Worm (Caenorhabditis elegans): ENCODE results near the gene pycr-4.

pycr-4 gene

DNA sequence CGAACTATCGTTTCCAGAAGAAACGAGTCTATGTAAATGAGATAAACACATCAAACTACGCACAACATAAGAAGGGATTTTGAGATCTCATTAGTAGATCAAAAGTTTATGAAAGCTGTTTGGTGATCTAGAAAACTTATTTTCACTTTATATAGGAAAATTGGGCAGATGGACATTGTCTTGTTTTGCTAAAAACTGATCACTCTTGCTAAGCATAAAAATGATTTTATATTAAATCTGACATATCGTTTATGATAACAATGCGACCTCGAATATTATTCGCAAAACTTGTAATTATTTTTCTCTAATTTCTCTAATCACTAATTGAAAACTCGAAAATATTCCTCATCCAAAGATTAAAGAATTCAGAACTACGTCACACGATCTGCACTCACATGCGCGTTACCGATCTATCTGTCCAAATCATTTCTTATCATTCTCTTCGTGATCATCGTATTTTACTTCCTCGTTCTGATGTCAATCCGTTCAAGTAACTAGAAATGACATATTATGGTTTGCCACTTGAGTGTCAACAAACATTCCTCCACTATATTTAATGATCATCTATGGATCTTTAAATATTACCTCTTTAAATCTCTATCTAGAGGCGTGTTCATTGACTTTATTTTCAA lies 7.2 kb downstream of the pycr-4 start, which contains the start of gene F55G1.7:
Gene F55G1.7, minus strand, starts transcription at position 51 of the 632 bp plus-strand sequence.
- TF ChIP-seq npax-4 (tag; optimal IDR thresholded peaks at IDR 0.05) (no peak), hlh-15 (tag; optimal IDR thresholded peaks at IDR 0.05) (no peak), zip-5 (tag; optimal IDR thresholded peaks at IDR 0.05) (no peak), ceh-22 (tag; optimal IDR thresholded peaks at IDR 0.05) (no peak), unc-55 (GFP tag; optimal IDR thresholded peaks at IDR 0.05) (no peak), pha-4 (tag; optimal IDR thresholded peaks at IDR 0.05) (no peak), ceh-2 (tag; optimal IDR thresholded peaks at IDR 0.05) (no peak), pqm-1 (tag; optimal IDR thresholded peaks at IDR 0.05) (no peak), gmeb-2 (tag; optimal IDR thresholded peaks at IDR 0.05) (no peak), fkh-6 (tag; optimal IDR thresholded peaks at IDR 0.05) (no peak), pros-1 (tag; optimal IDR thresholded peaks at IDR 0.05) (no peak), K09A11.1 (tag; optimal IDR thresholded peaks at IDR 0.05; ENCODE audit: insufficient read depth) (no peak), nhr-232 (tag; optimal IDR thresholded peaks at IDR 0.05) (no peak), ceh-31 (tag; optimal IDR thresholded peaks at IDR 0.05) (no peak)

DNA sequence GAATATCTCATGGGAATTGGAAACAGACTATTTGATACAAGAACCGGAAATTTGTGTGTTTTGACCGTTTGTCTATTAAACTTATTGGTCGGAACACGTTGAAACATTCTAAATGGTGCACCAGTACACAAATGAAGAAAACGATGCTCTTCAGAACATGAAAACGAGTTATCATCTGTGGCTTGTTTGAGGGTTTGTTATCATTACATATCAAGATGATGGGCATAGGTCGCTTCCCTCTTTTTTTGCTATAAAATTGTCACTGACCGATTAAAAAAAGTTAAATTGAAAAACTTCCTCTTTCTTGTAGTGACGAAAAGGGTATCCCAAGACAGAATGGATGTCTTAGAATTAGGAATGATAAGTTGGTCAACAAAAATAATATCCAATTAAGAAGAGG lies 8.5 kb downstream of the pycr-4 start:
- TF ChIP-seq pros-1 (tag; optimal IDR thresholded peaks at IDR 0.05), result no peak
- no peak for TF ChIP-seq ceh-2 (tag; optimal IDR thresholded peaks at IDR 0.05)
- TF ChIP-seq unc-42 (tag; optimal IDR thresholded peaks at IDR 0.05), result no peak
- no peak for TF ChIP-seq tbx-2 (tag; optimal IDR thresholded peaks at IDR 0.05)
- no peak for TF ChIP-seq fkh-10 (GFP tag; optimal IDR thresholded peaks at IDR 0.05)
- TF ChIP-seq ttx-3 (tag; optimal IDR thresholded peaks at IDR 0.05), result no peak
- no peak for TF ChIP-seq madf-2 (tag; optimal IDR thresholded peaks at IDR 0.05)
- TF ChIP-seq ceh-45 (GFP tag; IDR thresholded peaks at IDR 0.05), result no peak

DNA sequence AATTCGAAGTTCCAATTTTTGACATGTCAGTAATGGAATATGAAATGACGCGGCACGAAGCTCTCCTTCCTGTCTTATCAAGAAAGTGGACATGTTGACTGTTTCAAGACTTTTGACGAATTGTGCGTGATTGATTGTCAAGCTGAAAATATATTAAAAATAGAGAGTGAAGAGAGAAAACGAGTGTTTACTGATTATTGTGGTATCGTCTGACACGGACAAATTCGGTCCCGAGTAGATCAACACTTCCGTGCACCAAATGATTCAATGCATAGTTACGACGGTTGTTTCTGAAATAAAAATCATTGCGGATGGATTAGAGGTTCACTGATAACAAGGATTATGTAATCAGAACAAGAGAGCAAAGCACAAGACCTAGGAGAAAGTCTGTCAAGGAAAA lies 9.9 kb downstream of the pycr-4 start:
- TF ChIP-seq ceh-45 (GFP tag; IDR thresholded peaks at IDR 0.05), result no peak
- no peak for TF ChIP-seq ztf-16 (tag; optimal IDR thresholded peaks at IDR 0.05)
- no peak for TF ChIP-seq odd-2 (tag; optimal IDR thresholded peaks at IDR 0.05)
- TF ChIP-seq gmeb-2 (tag; optimal IDR thresholded peaks at IDR 0.05), result no peak
- no peak for TF ChIP-seq nfya-1 (tag; optimal IDR thresholded peaks at IDR 0.05)
- no peak for TF ChIP-seq hlh-15 (tag; optimal IDR thresholded peaks at IDR 0.05)
- no peak for TF ChIP-seq tbx-7 (tag; optimal IDR thresholded peaks at IDR 0.05)
- TF ChIP-seq T23F11.4 (GFP tag; optimal IDR thresholded peaks at IDR 0.05), result no peak
- no peak for TF ChIP-seq syd-9 (tag; optimal IDR thresholded peaks at IDR 0.05)

DNA sequence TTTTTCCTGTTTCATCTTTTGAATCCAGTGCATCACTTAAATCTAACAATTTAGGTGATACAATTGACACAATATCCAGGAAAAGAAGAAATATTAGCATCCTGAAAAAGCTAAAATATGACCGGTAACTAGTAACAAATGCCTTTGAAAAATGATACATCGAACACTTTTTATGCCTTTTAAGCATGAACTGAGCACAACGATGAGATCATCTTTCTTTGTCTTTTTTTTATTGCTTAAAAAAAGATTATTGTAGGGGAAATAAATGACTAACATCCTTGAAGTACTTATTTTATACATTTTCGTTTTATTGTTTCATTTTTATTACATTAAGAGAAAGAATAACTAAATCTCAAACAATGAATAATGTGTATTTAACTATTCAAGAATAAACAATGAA lies 11.2 kb downstream of the pycr-4 start, which contains the start of gene F13B6.3:
Gene F13B6.3, minus strand, starts transcription at position 101 of the 400 bp plus-strand sequence.
- TF ChIP-seq eyg-1 (tag; optimal IDR thresholded peaks at IDR 0.05), result no peak
- no peak for TF ChIP-seq pha-2 (tag; optimal IDR thresholded peaks at IDR 0.05)
- no peak for TF ChIP-seq lim-6 (tag; optimal IDR thresholded peaks at IDR 0.05)
- no peak for TF ChIP-seq pros-1 (tag; optimal IDR thresholded peaks at IDR 0.05)
- TF ChIP-seq ceh-31 (tag; optimal IDR thresholded peaks at IDR 0.05), result no peak
- TF ChIP-seq syd-9 (tag; optimal IDR thresholded peaks at IDR 0.05), result no peak
- TF ChIP-seq ahr-1 (tag; optimal IDR thresholded peaks at IDR 0.05), result no peak
- no peak for TF ChIP-seq mec-3 (tag; optimal IDR thresholded peaks at IDR 0.05; ENCODE audit: borderline replicate concordance)
- TF ChIP-seq C08G9.2 (tag; optimal IDR thresholded peaks at IDR 0.05), result no peak
- TF ChIP-seq ceh-14 (tag; optimal IDR thresholded peaks at IDR 0.05), result no peak
- TF ChIP-seq madf-2 (tag; optimal IDR thresholded peaks at IDR 0.05), result no peak
- no peak for TF ChIP-seq nhr-232 (tag; optimal IDR thresholded peaks at IDR 0.05)
- no peak for TF ChIP-seq dve-1 (tag; optimal IDR thresholded peaks at IDR 0.05)
- no peak for TF ChIP-seq ceh-30 (tag; optimal IDR thresholded peaks at IDR 0.05)
- TF ChIP-seq dmd-4 (tag; optimal IDR thresholded peaks at IDR 0.05; ENCODE audit: borderline replicate concordance), result no peak
- no peak for TF ChIP-seq ceh-45 (GFP tag; IDR thresholded peaks at IDR 0.05)
- no peak for TF ChIP-seq K09A11.1 (tag; optimal IDR thresholded peaks at IDR 0.05; ENCODE audit: insufficient read depth)
- no peak for TF ChIP-seq pqm-1 (tag; optimal IDR thresholded peaks at IDR 0.05)

All from whole organism, late embryonic.